Worm (Caenorhabditis elegans) whole organism, early embryonic: ENCODE results near the gene asg-2.

Source experiments
- B0310.2 ChIP-seq: sonication (generic microtip); optimal IDR thresholded peaks from 2 replicates; lab custom pipeline; 2016; ENCODE audit warnings: mild to moderate bottlenecking, missing genetic modification characterization, missing compliant biosample characterization
- aly-1 ChIP-seq: sonication (generic microtip); optimal IDR thresholded peaks from 2 replicates; lab custom pipeline; 2016; ENCODE audit warnings: missing genetic modification characterization, missing compliant biosample characterization
- ama-1 ChIP-seq: fragments of 150-350 bp; optimal IDR thresholded peaks from 2 replicates; lab custom pipeline; 2014
- ceh-13 ChIP-seq: fragments of 200-800 bp; sonication (Bioruptor generic); optimal IDR thresholded peaks from 2 replicates; lab custom pipeline; 2018; ENCODE audit warnings: mild to moderate bottlenecking, missing genetic modification characterization, missing compliant biosample characterization
- ceh-36 ChIP-seq: sonication (generic microtip); optimal IDR thresholded peaks from 2 replicates; lab custom pipeline; 2016; ENCODE audit warnings: missing genetic modification characterization, inconsistent platforms, missing compliant biosample characterization
- ets-7 ChIP-seq: sonication (generic microtip); optimal IDR thresholded peaks from 2 replicates; lab custom pipeline; 2016; ENCODE audit warnings: missing genotype, missing genetic modification characterization, missing compliant biosample characterization
- flt-1 ChIP-seq: fragments of 200-800 bp; sonication (Bioruptor generic); IDR thresholded peaks from 2 replicates; pipeline ENCODE4 v1.3.6; 2022; ENCODE audit warnings: missing genetic modification characterization, missing compliant biosample characterization
- hmbx-1 ChIP-seq: sonication (generic microtip); optimal IDR thresholded peaks from 2 replicates; lab custom pipeline; 2016; ENCODE audit warnings: mild to moderate bottlenecking, missing genetic modification characterization, missing compliant biosample characterization
- hmg-4 ChIP-seq: fragments of 200-800 bp; sonication (Bioruptor generic); optimal IDR thresholded peaks from 2 replicates; lab custom pipeline; 2018; ENCODE audit warnings: mild to moderate bottlenecking, missing genetic modification characterization, missing compliant biosample characterization
- pes-1 ChIP-seq: fragments of 200-800 bp; sonication (Bioruptor generic); IDR thresholded peaks from 2 replicates; pipeline ENCODE4 v1.3.6; 2022; ENCODE audit warnings: missing genetic modification reagents, missing genetic modification characterization, missing compliant biosample characterization
- scrt-1 ChIP-seq: fragments of 200-800 bp; sonication (Bioruptor generic); IDR thresholded peaks from 2 replicates; pipeline ENCODE4 v1.3.6; 2022; ENCODE audit warnings: missing genetic modification characterization, missing compliant biosample characterization
- sea-1 ChIP-seq: fragments of 200-800 bp; sonication (Bioruptor generic); conservative IDR thresholded peaks from 2 replicates; pipeline ENCODE4 v1.3.6; 2022; ENCODE audit warnings: missing genetic modification characterization, missing compliant biosample characterization
- tbx-11 ChIP-seq: fragments of 200-800 bp; sonication (Bioruptor generic); IDR thresholded peaks from 2 replicates; pipeline ENCODE4 v1.3.6; 2022; ENCODE audit warnings: missing genetic modification characterization, missing compliant biosample characterization
- tra-4 ChIP-seq: sonication (generic microtip); optimal IDR thresholded peaks from 2 replicates; lab custom pipeline; 2017; ENCODE audit warnings: missing genetic modification characterization, missing compliant biosample characterization

- TF ChIP-seq scrt-1 (GFP tag; lab: Robert Waterston, UW) (no peak), ets-7 (no peak), aly-1 (tag; lab: Kevin White, UChicago) (no peak), tbx-11 (GFP tag; lab: Robert Waterston, UW) (no peak), ceh-13 (GFP tag; lab: Kevin White, UChicago) (no peak), hmbx-1 (tag; lab: Kevin White, UChicago) (no peak), flt-1 (no peak), ama-1 (no peak), pes-1 (GFP tag; lab: Robert Waterston, UW) (no peak), sea-1 (GFP tag; lab: Robert Waterston, UW) (no peak), tra-4 (tag; lab: Kevin White, UChicago) (no peak), B0310.2 (tag; lab: Kevin White, UChicago) (no peak), ceh-36 (tag; lab: Kevin White, UChicago) (no peak), hmg-4 (no peak)
These were observed 21.9 kb upstream of the asg-2 start for ce11 chrX:6819135-6819534.
